Worm (Caenorhabditis elegans): ENCODE measurements around the gene gly-10.

The gly-10 gene

ce11 chrIV:13755619-13756018, 23.3 kb upstream of the gly-10 start:
- TF ChIP-seq zip-11 (GFP tag; IDR thresholded peaks at IDR 0.05) (no peak), aha-1 (tag) (peak; percentile 90), unc-62 (GFP tag; optimal IDR thresholded peaks at IDR 0.05 in 1 of 2) (peak in 1 of 2 experiments; percentile 64), unc-62 (tag; optimal IDR thresholded peaks at IDR 0.05) (no peak)

ce11 chrIV:13763449-13763848, 15.4 kb upstream of the gly-10 start:
- TF ChIP-seq fos-1 (tag; optimal IDR thresholded peaks at IDR 0.05) = no peak
- no peak for TF ChIP-seq F26F4.8 (GFP tag; conservative IDR thresholded peaks at IDR 0.05)
- TF ChIP-seq unc-62 (GFP tag; optimal IDR thresholded peaks at IDR 0.05 in 1 of 2) = peak in 1 of 2 experiments; percentile 86
- TF ChIP-seq unc-62 (tag; optimal IDR thresholded peaks at IDR 0.05) = no peak

ce11 chrIV:13764708-13765107, 14.2 kb upstream of the gly-10 start:
- TF ChIP-seq aha-1 (tag) (no peak), F26F4.8 (GFP tag; conservative IDR thresholded peaks at IDR 0.05) (no peak), duxl-1 (tag; optimal IDR thresholded peaks at IDR 0.05; ENCODE audit: poor library complexity) (no peak), nhr-102 (tag; optimal IDR thresholded peaks at IDR 0.05) (no peak), ceh-82 (tag; optimal IDR thresholded peaks at IDR 0.05) (no peak), unc-130 (GFP tag; optimal IDR thresholded peaks at IDR 0.05) (no peak), lin-29 (GFP tag; IDR thresholded peaks at IDR 0.05) (no peak), snpc-1.2 (GFP tag; IDR thresholded peaks at IDR 0.05) (no peak), T20F7.1 (GFP tag; optimal IDR thresholded peaks at IDR 0.05) (no peak), tra-1 (GFP tag; IDR thresholded peaks at IDR 0.05) (no peak), nhr-76 (tag; optimal IDR thresholded peaks at IDR 0.05) (no peak), lin-1 (GFP tag; IDR thresholded peaks at IDR 0.05) (no peak), mxl-3 (GFP tag; optimal IDR thresholded peaks at IDR 0.05) (no peak), set-16 (GFP tag; IDR thresholded peaks at IDR 0.05) (no peak), vab-7 (GFP tag; IDR thresholded peaks at IDR 0.05) (no peak), madf-9 (GFP tag; conservative IDR thresholded peaks at IDR 0.05) (no peak), spr-1 (tag; optimal IDR thresholded peaks at IDR 0.05) (no peak)

- no peak for TF ChIP-seq D1046.2 (GFP tag; IDR thresholded peaks at IDR 0.05)
- TF ChIP-seq dmd-8 (GFP tag; IDR thresholded peaks at IDR 0.05) = no peak
- TF ChIP-seq aha-1 (tag) = peak; percentile 1
- no peak for TF ChIP-seq mdt-29 (GFP tag; IDR thresholded peaks at IDR 0.05)
Measured at ce11 chrIV:13774578-13774977, 4.3 kb upstream of the gly-10 start, which contains the start of gene Y45F10D.2. Gene Y45F10D.2 (minus strand): TSS chrIV:13774678.

- TF ChIP-seq F49E8.2 (tag; optimal IDR thresholded peaks at IDR 0.05; ENCODE audit: borderline replicate concordance) (no peak), unc-62 (GFP tag; optimal IDR thresholded peaks at IDR 0.05 in 1 of 2) (no peak), unc-62 (tag; optimal IDR thresholded peaks at IDR 0.05) (no peak), Y105C5A.15 (GFP tag; IDR thresholded peaks at IDR 0.05) (no peak), hmg-1.1 (GFP tag; IDR thresholded peaks at IDR 0.05) (no peak), mxl-3 (GFP tag; optimal IDR thresholded peaks at IDR 0.05) (no peak), cey-2 (tag; optimal IDR thresholded peaks at IDR 0.05; ENCODE audit: borderline replicate concordance, insufficient read depth) (no peak), ceh-82 (tag; optimal IDR thresholded peaks at IDR 0.05) (no peak), nhr-11 (tag; optimal IDR thresholded peaks at IDR 0.05) (no peak), dpl-1 (GFP tag; optimal IDR thresholded peaks at IDR 0.05) (no peak), ceh-62 (tag; optimal IDR thresholded peaks at IDR 0.05) (no peak), daf-8 (GFP tag; IDR thresholded peaks at IDR 0.05) (no peak)
Measured at ce11 chrIV:13776115-13776514, 2.8 kb upstream of the gly-10 start, which contains the start of gene Y45F10D.16. Gene Y45F10D.16 (plus strand): TSS chrIV:13776415.

ce11 chrIV:13776745-13777144, 2.2 kb upstream of the gly-10 start:
- TF ChIP-seq daf-8 (GFP tag; IDR thresholded peaks at IDR 0.05) (no peak), zfp-2 (tag; optimal IDR thresholded peaks at IDR 0.05) (no peak), daf-12 (tag; optimal IDR thresholded peaks at IDR 0.05) (no peak), daf-19 (GFP tag; conservative IDR thresholded peaks at IDR 0.05) (no peak), hmg-1.1 (GFP tag; IDR thresholded peaks at IDR 0.05) (no peak), lin-38 (GFP tag; IDR thresholded peaks at IDR 0.05) (no peak), ama-1 (optimal IDR thresholded peaks at IDR 0.05) (no peak), nhr-48 (tag; optimal IDR thresholded peaks at IDR 0.05) (no peak), saeg-2 (GFP tag; IDR thresholded peaks at IDR 0.05) (no peak), unc-62 (GFP tag; optimal IDR thresholded peaks at IDR 0.05 in 1 of 2) (peak in 1 of 2 experiments; percentile 88), unc-62 (tag; optimal IDR thresholded peaks at IDR 0.05) (no peak), fos-1 (tag; optimal IDR thresholded peaks at IDR 0.05) (no peak), gei-8 (GFP tag; optimal IDR thresholded peaks at IDR 0.05) (no peak), egl-43 (GFP tag; IDR thresholded peaks at IDR 0.05) (no peak), nhr-6 (tag; optimal IDR thresholded peaks at IDR 0.05) (no peak), hlh-11 (tag; optimal IDR thresholded peaks at IDR 0.05) (no peak)
